Worm (Caenorhabditis elegans): ENCODE results near the gene tsg-101.
A peak's percentile ranks its signal among the peaks of the same experiment; 100 is the strongest.

The tsg-101 gene

ce11 chrIV:3514467-3514866 is at the start of gene tsg-101:
Gene tsg-101, minus strand, starts transcription at chrIV:3514567.
- TF ChIP-seq sup-37 (GFP tag; optimal IDR thresholded peaks at IDR 0.05): no peak
- no peak for TF ChIP-seq aha-1 (tag; optimal IDR thresholded peaks at IDR 0.05)
- no peak for TF ChIP-seq egl-13 (tag; optimal IDR thresholded peaks at IDR 0.05)
- TF ChIP-seq lir-3 (tag; optimal IDR thresholded peaks at IDR 0.05; ENCODE audit: poor library complexity): no peak
- TF ChIP-seq elt-3 (tag; optimal IDR thresholded peaks at IDR 0.05): no peak
- no peak for TF ChIP-seq grh-1 (GFP tag; IDR thresholded peaks at IDR 0.05)
- no peak for TF ChIP-seq nhr-77 (tag; optimal IDR thresholded peaks at IDR 0.05)
- TF ChIP-seq F16B12.6 (tag; optimal IDR thresholded peaks at IDR 0.05): no peak
- no peak for TF ChIP-seq efl-1 (optimal IDR thresholded peaks at IDR 0.05)
- no peak for TF ChIP-seq efl-1 (GFP tag; optimal IDR thresholded peaks at IDR 0.05 in 1 of 2)
- TF ChIP-seq hlh-4 (tag; optimal IDR thresholded peaks at IDR 0.05): no peak
- no peak for TF ChIP-seq sox-4 (tag; optimal IDR thresholded peaks at IDR 0.05)
- no peak for TF ChIP-seq blmp-1 (tag; optimal IDR thresholded peaks at IDR 0.05)
- no peak for TF ChIP-seq alr-1 (tag; optimal IDR thresholded peaks at IDR 0.05; ENCODE audit: borderline replicate concordance)
- TF ChIP-seq fkh-4 (tag; optimal IDR thresholded peaks at IDR 0.05; ENCODE audit: borderline replicate concordance): no peak
- no peak for TF ChIP-seq dpl-1 (GFP tag; optimal IDR thresholded peaks at IDR 0.05)
- no peak for TF ChIP-seq swsn-7 (tag; optimal IDR thresholded peaks at IDR 0.05)
- TF ChIP-seq nhr-90 (tag; optimal IDR thresholded peaks at IDR 0.05; ENCODE audit: poor library complexity): no peak
- TF ChIP-seq fos-1 (tag; optimal IDR thresholded peaks at IDR 0.05): no peak
- TF ChIP-seq unc-30 (tag; optimal IDR thresholded peaks at IDR 0.05): no peak
- no peak for TF ChIP-seq nhr-28 (tag; optimal IDR thresholded peaks at IDR 0.05)

ce11 chrIV:3559201-3559600 is 44.8 kb upstream of the tsg-101 start:
- TF ChIP-seq tbx-2 (tag; optimal IDR thresholded peaks at IDR 0.05) (no peak), nhr-85 (tag) (no peak), hpl-2 (GFP tag; optimal IDR thresholded peaks at IDR 0.05) (no peak), jun-1 (tag; optimal IDR thresholded peaks at IDR 0.05) (no peak), aha-1 (tag; optimal IDR thresholded peaks at IDR 0.05) (no peak), grh-1 (GFP tag; IDR thresholded peaks at IDR 0.05) (no peak), mab-9 (GFP tag; IDR thresholded peaks at IDR 0.05) (no peak), nhr-11 (tag; optimal IDR thresholded peaks at IDR 0.05) (no peak), ceh-88 (GFP tag; IDR thresholded peaks at IDR 0.05) (no peak), pqm-1 (tag; optimal IDR thresholded peaks at IDR 0.05) (no peak), nhr-12 (tag; optimal IDR thresholded peaks at IDR 0.05) (no peak), unc-30 (tag; optimal IDR thresholded peaks at IDR 0.05) (no peak), F16B12.6 (tag; optimal IDR thresholded peaks at IDR 0.05) (no peak), dpl-1 (GFP tag; optimal IDR thresholded peaks at IDR 0.05) (no peak), hlh-4 (tag; optimal IDR thresholded peaks at IDR 0.05) (no peak), zag-1 (tag; optimal IDR thresholded peaks at IDR 0.05) (no peak)

ce11 chrIV:3557331-3557730 is 43.0 kb upstream of the tsg-101 start, which contains the start of gene osm-9:
Gene osm-9, minus strand, starts transcription at chrIV:3557431.
- TF ChIP-seq fkh-8 (tag; optimal IDR thresholded peaks at IDR 0.05): peak; percentile 42
- TF ChIP-seq hlh-4 (tag; optimal IDR thresholded peaks at IDR 0.05): peak; percentile 22
- no peak for TF ChIP-seq nhr-237 (tag; optimal IDR thresholded peaks at IDR 0.05)
- no peak for TF ChIP-seq fkh-10 (GFP tag; optimal IDR thresholded peaks at IDR 0.05)

- TF ChIP-seq pag-3 (tag; optimal IDR thresholded peaks at IDR 0.05; ENCODE audit: borderline replicate concordance, insufficient read depth): no peak
- TF ChIP-seq sox-4 (tag; optimal IDR thresholded peaks at IDR 0.05): no peak
- TF ChIP-seq dsc-1 (tag; optimal IDR thresholded peaks at IDR 0.05): no peak
- TF ChIP-seq ceh-8 (GFP tag; optimal IDR thresholded peaks at IDR 0.05): no peak
- no peak for TF ChIP-seq isw-1 (GFP tag; IDR thresholded peaks at IDR 0.05)
- no peak for TF ChIP-seq nhr-20 (tag; optimal IDR thresholded peaks at IDR 0.05)
- no peak for TF ChIP-seq lin-39 (tag; optimal IDR thresholded peaks at IDR 0.05)
- TF ChIP-seq ztf-11 (tag; optimal IDR thresholded peaks at IDR 0.05): no peak
- TF ChIP-seq irx-1 (tag; optimal IDR thresholded peaks at IDR 0.05): no peak
Measured at ce11 chrIV:3552933-3553332, 38.6 kb upstream of the tsg-101 start.
